Worm (Caenorhabditis elegans): ENCODE results near the gene clk-2.

Gene clk-2

ce11 chrIII:7494850-7495314, 23.4 kb downstream of the clk-2 start (continued):
- no peak for TF ChIP-seq ces-1 (GFP tag; optimal IDR thresholded peaks at IDR 0.05)
- no peak for TF ChIP-seq dmd-6 (GFP tag; IDR thresholded peaks at IDR 0.05)
- peak; percentile 44 for TF ChIP-seq mes-2 (tag; optimal IDR thresholded peaks at IDR 0.05; ENCODE audit: poor library complexity, severe bottlenecking)
- TF ChIP-seq Y75B8A.6 (GFP tag; IDR thresholded peaks at IDR 0.05) = 0 out of 2 replicates have a peak, but pooled peaks have one; percentile 9
- no peak for TF ChIP-seq nhr-237 (tag; optimal IDR thresholded peaks at IDR 0.05)
- peak; percentile 67 for TF ChIP-seq gei-8 (GFP tag; optimal IDR thresholded peaks at IDR 0.05)
- TF ChIP-seq madf-5 (GFP tag; IDR thresholded peaks at IDR 0.05) = 0 out of 4 replicates have a peak, but pooled peaks of 1 of the 2 experiments have one; percentile 2
- no peak for TF ChIP-seq vab-7 (GFP tag; IDR thresholded peaks at IDR 0.05)
- TF ChIP-seq madf-9 (GFP tag; conservative IDR thresholded peaks at IDR 0.05) = 0 out of 2 replicates have a peak, but pooled peaks have one; percentile 22
- no peak for TF ChIP-seq ZK337.2 (GFP tag; IDR thresholded peaks at IDR 0.05)
- TF ChIP-seq snpc-1.2 (GFP tag; IDR thresholded peaks at IDR 0.05) = no peak
- TF ChIP-seq duxl-1 (tag; optimal IDR thresholded peaks at IDR 0.05; ENCODE audit: poor library complexity) = peak; percentile 30
- TF ChIP-seq dmd-9 (GFP tag; IDR thresholded peaks at IDR 0.05) = no peak
- TF ChIP-seq lim-7 (GFP tag; IDR thresholded peaks at IDR 0.05) = peak; percentile 17; the same call in 1 of the 2 replicates
- TF ChIP-seq lin-39 (tag; optimal IDR thresholded peaks at IDR 0.05) = no peak
- peak; percentile 58 for TF ChIP-seq spr-3 (GFP tag; optimal IDR thresholded peaks at IDR 0.05)
- 0 out of 2 replicates have a peak, but pooled peaks have one; percentile 46 for TF ChIP-seq dmd-8 (GFP tag; IDR thresholded peaks at IDR 0.05)
- TF ChIP-seq arid-1 (GFP tag; conservative IDR thresholded peaks at IDR 0.05) = 0 out of 2 replicates have a peak, but pooled peaks have one; percentile 21
- TF ChIP-seq unc-130 (GFP tag; optimal IDR thresholded peaks at IDR 0.05) = peak; percentile 43
- TF ChIP-seq lin-38 (GFP tag; IDR thresholded peaks at IDR 0.05) = peak; percentile 70
- no peak for TF ChIP-seq zfp-3 (GFP tag; conservative IDR thresholded peaks at IDR 0.05)
- TF ChIP-seq Y5F2A.4 (GFP tag; optimal IDR thresholded peaks at IDR 0.05) = peak; percentile 51
- TF ChIP-seq nhr-25 (tag; optimal IDR thresholded peaks at IDR 0.05; ENCODE audit: borderline replicate concordance, insufficient read depth) = peak; percentile 39
- peak; percentile 91 for TF ChIP-seq Y105C5A.15 (GFP tag; IDR thresholded peaks at IDR 0.05)
- TF ChIP-seq mxl-3 (GFP tag; optimal IDR thresholded peaks at IDR 0.05) = no peak

- TF ChIP-seq unc-62 (GFP tag; optimal IDR thresholded peaks at IDR 0.05 in 1 of 2) (peak in 1 of 2 experiments; percentile 67), unc-62 (tag; optimal IDR thresholded peaks at IDR 0.05) (no peak), tag-97 (GFP tag; IDR thresholded peaks at IDR 0.05) (no peak), nhr-28 (tag; optimal IDR thresholded peaks at IDR 0.05) (peak; percentile 0), egl-27 (tag; optimal IDR thresholded peaks at IDR 0.05) (no peak), hif-1 (tag; optimal IDR thresholded peaks at IDR 0.05) (peak in 1 of 2 experiments; percentile 22), mxl-3 (GFP tag; optimal IDR thresholded peaks at IDR 0.05) (peak; percentile 35), hlh-11 (tag; optimal IDR thresholded peaks at IDR 0.05) (peak; percentile 22)
Observed at ce11 chrIII:7491931-7492330, 26.4 kb downstream of the clk-2 start.

- TF ChIP-seq fkh-10 (GFP tag; optimal IDR thresholded peaks at IDR 0.05) (no peak), F26F4.8 (GFP tag; conservative IDR thresholded peaks at IDR 0.05) (no peak), lim-7 (GFP tag; IDR thresholded peaks at IDR 0.05) (no peak), F49E8.2 (tag; optimal IDR thresholded peaks at IDR 0.05; ENCODE audit: borderline replicate concordance) (no peak), ZK337.2 (GFP tag; IDR thresholded peaks at IDR 0.05) (no peak), egl-27 (tag; optimal IDR thresholded peaks at IDR 0.05) (no peak), aly-2 (tag; optimal IDR thresholded peaks at IDR 0.05) (no peak)
Observed at ce11 chrIII:7490061-7490460, 28.3 kb downstream of the clk-2 start.

All from whole organism, L4 larva.